Worm (Caenorhabditis elegans): ENCODE results near the gene kqt-3.

DNA sequence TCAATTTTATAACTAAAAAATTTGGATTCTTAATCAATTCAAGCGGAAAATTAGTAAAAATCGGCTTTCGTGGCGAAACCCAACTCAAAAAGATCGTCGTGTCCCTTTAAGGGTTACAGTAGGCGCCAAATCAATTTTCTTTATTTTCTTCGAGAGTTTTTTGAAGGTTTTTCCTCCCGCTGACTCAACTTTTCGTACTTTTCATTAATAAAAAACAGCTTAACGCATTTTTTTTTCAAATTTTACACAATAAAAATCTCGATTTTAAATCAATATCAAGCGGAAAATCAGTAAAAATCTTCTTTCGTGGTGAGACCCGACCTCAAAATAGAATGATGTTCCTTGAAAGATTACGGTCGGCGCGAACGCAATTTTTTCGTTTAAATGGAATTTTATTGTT lies 36.1 kb downstream of the kqt-3 start:
- TF ChIP-seq hmbx-1 (tag; optimal IDR thresholded peaks at IDR 0.05), result no peak
- no peak for TF ChIP-seq ama-1 (optimal IDR thresholded peaks at IDR 0.05)
- TF ChIP-seq hmg-4 (GFP tag; optimal IDR thresholded peaks at IDR 0.05), result no peak
- no peak for TF ChIP-seq flt-1 (GFP tag; IDR thresholded peaks at IDR 0.05)
- TF ChIP-seq F13C5.2 (tag; optimal IDR thresholded peaks at IDR 0.05), result no peak
- TF ChIP-seq sea-1 (GFP tag; conservative IDR thresholded peaks at IDR 0.05), result no peak
- no peak for TF ChIP-seq tbx-11 (GFP tag; IDR thresholded peaks at IDR 0.05)
- TF ChIP-seq aly-1 (tag; optimal IDR thresholded peaks at IDR 0.05), result no peak
- no peak for TF ChIP-seq B0310.2 (tag; optimal IDR thresholded peaks at IDR 0.05)
- no peak for TF ChIP-seq pes-1 (GFP tag; IDR thresholded peaks at IDR 0.05)

Data from whole organism, early embryonic.